Fruit fly (Drosophila melanogaster) whole organism, adult: ENCODE results near the gene BTBD9.
A peak's percentile ranks its signal among the peaks of the same experiment; 100 is the strongest.

Experiments
- CG11617 ChIP-seq: fragments of 200-800 bp; sonication (Bioruptor generic); optimal IDR thresholded peaks from 2 replicates; lab custom pipeline; 2017; ENCODE audit warnings: mild to moderate bottlenecking, missing biosample characterization, missing genetic modification reagents, missing genetic modification characterization
- CG12768 ChIP-seq: fragments of 200-800 bp; sonication (Bioruptor generic); optimal IDR thresholded peaks from 2 replicates; lab custom pipeline; 2017; ENCODE audit warnings: missing biosample characterization, missing genetic modification characterization, mild to moderate bottlenecking, moderate library complexity, missing genetic modification reagents
- CG14711 ChIP-seq: fragments of 200-800 bp; sonication (Bioruptor generic); optimal IDR thresholded peaks from 2 replicates; lab custom pipeline; 2018; ENCODE audit warnings: missing biosample characterization, mild to moderate bottlenecking, missing genetic modification characterization, moderate library complexity
- CG1620 ChIP-seq: fragments of 200-800 bp; sonication (Bioruptor generic); optimal IDR thresholded peaks from 2 replicates; lab custom pipeline; 2016; ENCODE audit warnings: missing biosample characterization, missing genetic modification characterization
- CG33017 ChIP-seq: fragments of 200-800 bp; sonication (Bioruptor generic); optimal IDR thresholded peaks from 2 replicates; lab custom pipeline; 2018; ENCODE audit warnings: missing biosample characterization, mild to moderate bottlenecking, missing genetic modification characterization, moderate library complexity
- CG5204 ChIP-seq: fragments of 200-800 bp; sonication (Bioruptor generic); optimal IDR thresholded peaks from 2 replicates; lab custom pipeline; 2016; ENCODE audit warnings: missing biosample characterization, missing genetic modification characterization
- CG7045 ChIP-seq: fragments of 200-800 bp; sonication (Bioruptor generic); optimal IDR thresholded peaks from 2 replicates; lab custom pipeline; 2017; ENCODE audit warnings: missing biosample characterization, mild to moderate bottlenecking, missing genetic modification characterization
- CG7101 ChIP-seq: fragments of 200-800 bp; sonication (Bioruptor generic); optimal IDR thresholded peaks from 2 replicates; lab custom pipeline; 2018; ENCODE audit warnings: missing biosample characterization, mild to moderate bottlenecking, missing genetic modification characterization, moderate library complexity
- Clk ChIP-seq: fragments of 200-800 bp; sonication (Bioruptor generic); optimal IDR thresholded peaks from 2 replicates; lab custom pipeline; 2017; ENCODE audit warnings: missing biosample characterization, missing genetic modification characterization
- Crg-1 ChIP-seq: fragments of 200-800 bp; sonication (Bioruptor generic); optimal IDR thresholded peaks from 2 replicates; lab custom pipeline; 2016; ENCODE audit warnings: missing biosample characterization, missing genetic modification characterization
- Hr96 ChIP-seq: fragments of 200-800 bp; sonication (Bioruptor generic); optimal IDR thresholded peaks from 2 replicates; lab custom pipeline; 2016; ENCODE audit warnings: missing biosample characterization, missing genetic modification characterization
- Mnt ChIP-seq: fragments of 200-800 bp; sonication (Bioruptor generic); optimal IDR thresholded peaks from 2 replicates; lab custom pipeline; 2016; ENCODE audit warnings: missing biosample characterization, mild to moderate bottlenecking, missing genetic modification characterization
- bab1 ChIP-seq: fragments of 200-800 bp; sonication (Bioruptor generic); optimal IDR thresholded peaks from 3 replicates; lab custom pipeline; 2019; ENCODE audit warnings: missing biosample characterization, mild to moderate bottlenecking, missing genetic modification characterization, moderate library complexity
- cic ChIP-seq: fragments of 200-800 bp; sonication (Bioruptor generic); optimal IDR thresholded peaks from 2 replicates; lab custom pipeline; 2017; ENCODE audit warnings: missing biosample characterization, mild to moderate bottlenecking, missing genetic modification characterization, moderate library complexity
- cnc ChIP-seq, 2 experiments: fragments of >200 bp; optimal IDR thresholded peaks; 2 replicates each; lab custom pipeline; 2017
- kay ChIP-seq: fragments of 200-800 bp; sonication (Bioruptor generic); peaks from one replicate; lab custom pipeline; 2016; ENCODE audit warnings: missing biosample characterization, missing genetic modification characterization, borderline replicate concordance
- ovo ChIP-seq: fragments of 200-800 bp; sonication (Bioruptor generic); optimal IDR thresholded peaks from 2 replicates; lab custom pipeline; 2016; ENCODE audit warnings: missing biosample characterization, missing genetic modification characterization
- pad ChIP-seq: fragments of 200-800 bp; sonication (Bioruptor generic); optimal IDR thresholded peaks from 3 replicates; lab custom pipeline; 2017; ENCODE audit warnings: missing biosample characterization, missing genetic modification characterization, mild to moderate bottlenecking, moderate library complexity, missing genetic modification reagents
- tj ChIP-seq: fragments of 200-800 bp; sonication (Bioruptor generic); optimal IDR thresholded peaks from 3 replicates; lab custom pipeline; 2017; ENCODE audit warnings: missing biosample characterization, mild to moderate bottlenecking, missing genetic modification characterization, moderate library complexity
- toe ChIP-seq: fragments of 200-800 bp; sonication (Bioruptor generic); optimal IDR thresholded peaks from 2 replicates; lab custom pipeline; 2016; ENCODE audit warnings: missing biosample characterization, missing genetic modification characterization

The BTBD9 gene

dm6 chrX:10731801-10732200 lies 36.5 kb upstream of the BTBD9 start:
- no peak for TF ChIP-seq Crg-1

dm6 chrX:10732733-10733455 lies 35.4 kb upstream of the BTBD9 start:
- no peak for TF ChIP-seq Mnt (GFP tag; lab: Kevin White, UChicago)
- TF ChIP-seq Crg-1 = no peak
- TF ChIP-seq CG14711 (tag; lab: Kevin White, UChicago) = no peak
- no peak for TF ChIP-seq CG11617 (GFP tag; lab: Kevin White, UChicago)
- no peak for TF ChIP-seq toe
- no peak for TF ChIP-seq CG5204 (GFP tag; lab: Kevin White, UChicago)
- TF ChIP-seq Clk = no peak
- no peak for TF ChIP-seq CG12768 (GFP tag; lab: Kevin White, UChicago)
- TF ChIP-seq ovo (GFP tag; lab: Kevin White, UChicago) = no peak
- no peak for TF ChIP-seq CG7101 (tag; lab: Kevin White, UChicago)
- TF ChIP-seq CG33017 (tag; lab: Kevin White, UChicago) = no peak

dm6 chrX:10734763-10735681 lies 33.3 kb upstream of the BTBD9 start:
- TF ChIP-seq Mnt (GFP tag; lab: Kevin White, UChicago) = no peak
- TF ChIP-seq Hr96 (GFP tag; lab: Kevin White, UChicago) = no peak
- TF ChIP-seq CG14711 (tag; lab: Kevin White, UChicago) = peak; percentile 60
- TF ChIP-seq CG11617 (GFP tag; lab: Kevin White, UChicago) = no peak
- TF ChIP-seq kay = peak; percentile 6
- TF ChIP-seq CG1620 (GFP tag; lab: Kevin White, UChicago) = no peak
- TF ChIP-seq tj (GFP tag; lab: Kevin White, UChicago) = no peak
- TF ChIP-seq CG7045 = no peak
- TF ChIP-seq CG33017 (tag; lab: Kevin White, UChicago) = no peak
- no peak for TF ChIP-seq cic (GFP tag; lab: Kevin White, UChicago)
- no peak for TF ChIP-seq toe
- TF ChIP-seq CG12768 (GFP tag; lab: Kevin White, UChicago) = no peak
- TF ChIP-seq CG7101 (tag; lab: Kevin White, UChicago) = peak; percentile 56

dm6 chrX:10735682-10736353 lies 32.5 kb upstream of the BTBD9 start:
- no peak for TF ChIP-seq bab1
- peak; percentile 64 for TF ChIP-seq CG5204 (GFP tag; lab: Kevin White, UChicago)
- peak; percentile 83 for TF ChIP-seq tj (GFP tag; lab: Kevin White, UChicago)
- TF ChIP-seq CG14711 (tag; lab: Kevin White, UChicago) = peak; percentile 36
- TF ChIP-seq Hr96 (GFP tag; lab: Kevin White, UChicago) = peak; percentile 39
- TF ChIP-seq pad = peak; percentile 33
- peak; percentile 66 for TF ChIP-seq CG7101 (tag; lab: Kevin White, UChicago)
- TF ChIP-seq Crg-1 = no peak
- peak; percentile 30 for TF ChIP-seq CG7045
- peak; percentile 44 for TF ChIP-seq Mnt (GFP tag; lab: Kevin White, UChicago)
- no peak for TF ChIP-seq cnc (optimal IDR thresholded peaks at IDR 0.05; lab: Kevin White, UChicago)
- TF ChIP-seq toe = peak; percentile 44
- TF ChIP-seq cic (GFP tag; lab: Kevin White, UChicago) = peak; percentile 82
- peak; percentile 84 for TF ChIP-seq kay
- peak; percentile 53 for TF ChIP-seq CG12768 (GFP tag; lab: Kevin White, UChicago)
- TF ChIP-seq ovo (GFP tag; lab: Kevin White, UChicago) = peak; percentile 46
- no peak for TF ChIP-seq Clk
- no peak for TF ChIP-seq CG1620 (GFP tag; lab: Kevin White, UChicago)
- TF ChIP-seq CG33017 (tag; lab: Kevin White, UChicago) = peak; percentile 11
- peak; percentile 55 for TF ChIP-seq CG11617 (GFP tag; lab: Kevin White, UChicago)

- TF ChIP-seq CG14711 (tag; lab: Kevin White, UChicago) (peak; percentile 61), pad (no peak), Crg-1 (no peak), Clk (peak; percentile 72), cnc (optimal IDR thresholded peaks at IDR 0.05; lab: Kevin White, UChicago) (no peak), CG11617 (GFP tag; lab: Kevin White, UChicago) (peak; percentile 37), CG12768 (GFP tag; lab: Kevin White, UChicago) (peak; percentile 31), cic (GFP tag; lab: Kevin White, UChicago) (no peak), toe (no peak), Mnt (GFP tag; lab: Kevin White, UChicago) (peak; percentile 26), tj (GFP tag; lab: Kevin White, UChicago) (peak; percentile 15), kay (no peak), CG5204 (GFP tag; lab: Kevin White, UChicago) (peak; percentile 42), CG7101 (tag; lab: Kevin White, UChicago) (peak; percentile 63), CG33017 (tag; lab: Kevin White, UChicago) (peak; percentile 31), CG7045 (peak; percentile 40), Hr96 (GFP tag; lab: Kevin White, UChicago) (peak; percentile 47), ovo (GFP tag; lab: Kevin White, UChicago) (no peak), bab1 (no peak), CG1620 (GFP tag; lab: Kevin White, UChicago) (no peak)
These were observed 30.8 kb upstream of the BTBD9 start for dm6 chrX:10737422-10738150.
